Worm (Caenorhabditis elegans): Measurements from ENCODE around the gene nhr-204.

nhr-204 gene

DNA sequence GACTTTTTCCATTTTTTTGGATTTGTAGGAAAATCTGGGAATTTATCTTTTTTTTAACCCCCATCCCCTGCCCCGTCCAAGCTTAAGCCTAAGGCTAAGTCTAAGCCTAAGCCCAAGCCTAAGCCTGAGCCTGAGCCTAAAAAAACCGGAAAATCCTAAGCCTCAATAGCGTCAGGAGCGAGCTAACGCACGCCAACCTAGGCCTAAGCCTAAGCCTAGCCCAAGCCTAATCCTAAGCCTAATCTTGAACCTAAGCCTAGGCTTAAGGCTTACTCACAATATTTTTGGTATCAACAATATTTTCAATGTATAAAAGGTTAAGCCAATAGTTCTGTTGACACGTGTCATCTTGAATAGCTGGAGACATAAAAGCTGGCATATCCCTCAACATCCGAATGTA, 10.0 kb downstream of the nhr-204 start:
- TF ChIP-seq ceh-36 (tag; optimal IDR thresholded peaks at IDR 0.05) (peak; percentile 55), tbx-37 (GFP tag; conservative IDR thresholded peaks at IDR 0.05) (no peak)

DNA sequence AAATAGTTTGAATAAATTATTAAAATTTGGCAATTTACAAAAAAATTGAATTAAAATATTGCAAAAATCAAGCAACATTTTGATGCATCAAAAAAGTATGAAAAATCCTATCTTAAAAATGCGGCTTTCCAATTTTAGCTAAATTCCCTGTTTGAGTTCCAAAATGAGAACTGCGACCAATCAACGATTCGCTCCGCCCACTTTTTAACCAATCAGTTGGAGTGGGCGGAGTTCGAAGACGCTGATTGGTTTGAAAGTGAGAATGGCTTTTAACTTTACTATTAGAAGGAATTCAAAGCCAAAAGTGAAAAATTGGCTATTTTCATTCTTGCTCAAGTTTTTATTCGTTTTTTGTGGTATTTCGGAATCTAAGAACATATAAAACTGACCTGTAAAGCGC, 11.1 kb downstream of the nhr-204 start:
- TF ChIP-seq ets-7 (tag; optimal IDR thresholded peaks at IDR 0.05): no peak

DNA sequence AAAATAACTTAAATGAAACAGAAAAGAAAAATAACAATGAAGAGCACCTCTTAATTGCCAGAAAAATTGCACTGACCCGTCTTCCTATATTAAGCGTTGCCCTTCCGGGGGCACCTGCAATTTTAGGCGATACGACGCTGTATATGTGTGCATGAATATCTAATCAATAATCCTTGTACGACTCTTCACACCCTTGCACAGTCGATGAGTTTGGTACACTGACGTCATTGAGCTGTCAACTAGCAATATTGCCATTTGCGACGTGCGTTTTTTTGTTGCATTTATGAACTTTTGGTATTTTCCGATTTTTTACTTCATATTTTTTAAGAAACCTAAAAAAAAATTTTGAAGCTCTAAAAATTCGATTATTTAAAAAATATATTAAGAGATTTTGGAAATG, 12.5 kb downstream of the nhr-204 start, which contains the start of gene kin-34:
kin-34 (minus strand) TSS at position 101 of the 400 bp plus-strand sequence.
- no peak for TF ChIP-seq flt-1 (GFP tag; IDR thresholded peaks at IDR 0.05)
- no peak for TF ChIP-seq ets-7 (tag; optimal IDR thresholded peaks at IDR 0.05)

DNA sequence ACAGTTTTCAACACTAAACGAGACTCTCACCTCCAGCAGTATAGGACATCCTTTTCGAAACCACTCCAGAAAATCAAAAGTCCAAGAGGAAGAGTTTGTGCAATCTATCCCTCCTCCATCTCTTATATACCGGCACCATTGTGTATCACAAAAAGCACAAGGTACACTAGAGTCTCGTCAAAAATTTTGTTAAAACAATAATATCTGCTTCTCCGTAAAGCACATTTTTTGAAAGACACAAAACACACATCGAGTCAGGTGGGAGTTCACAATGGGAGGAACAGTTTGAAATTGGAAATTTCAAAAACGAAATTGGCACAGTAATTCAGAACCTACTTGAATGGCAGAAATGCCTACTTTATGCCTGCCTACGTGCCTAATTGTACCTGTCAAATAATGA, 16.1 kb downstream of the nhr-204 start, which contains the start of gene R02C2.7:
R02C2.7 (minus strand) TSS at position 101 of the 400 bp plus-strand sequence.
- no peak for TF ChIP-seq hnd-1 (tag; optimal IDR thresholded peaks at IDR 0.05)
- no peak for TF ChIP-seq B0310.2 (tag; optimal IDR thresholded peaks at IDR 0.05)
- TF ChIP-seq ama-1 (optimal IDR thresholded peaks at IDR 0.05): no peak

DNA sequence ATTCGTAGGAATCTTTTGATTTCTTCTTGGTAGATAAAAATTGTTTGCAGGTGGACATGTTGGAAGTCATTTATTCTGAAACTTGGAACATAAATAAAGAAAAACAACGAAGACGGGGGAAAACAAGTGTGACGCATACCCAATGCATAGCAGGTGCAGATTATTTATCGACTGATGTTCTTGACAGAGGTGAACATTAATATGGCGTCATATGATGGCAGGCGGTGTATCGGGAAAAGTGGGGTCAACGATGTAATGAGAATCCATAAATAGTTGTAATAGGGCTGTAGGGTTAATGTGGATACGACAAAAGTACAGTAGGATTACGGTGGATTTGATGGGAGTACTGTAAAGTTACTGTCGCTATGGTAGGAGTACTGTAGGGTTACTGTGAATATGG, 18.3 kb downstream of the nhr-204 start, which contains the start of gene txt-2:
txt-2 (minus strand) TSS at position 214 of the 400 bp plus-strand sequence.
- no peak for TF ChIP-seq hmbx-1 (tag; optimal IDR thresholded peaks at IDR 0.05)
- TF ChIP-seq aly-1 (tag; optimal IDR thresholded peaks at IDR 0.05): no peak
- no peak for TF ChIP-seq hmg-4 (GFP tag; optimal IDR thresholded peaks at IDR 0.05)
- no peak for TF ChIP-seq ets-7 (tag; optimal IDR thresholded peaks at IDR 0.05)
- TF ChIP-seq scrt-1 (GFP tag; IDR thresholded peaks at IDR 0.05): no peak
- TF ChIP-seq ama-1 (optimal IDR thresholded peaks at IDR 0.05): no peak
- TF ChIP-seq B0310.2 (tag; optimal IDR thresholded peaks at IDR 0.05): no peak
- TF ChIP-seq pes-1 (GFP tag; IDR thresholded peaks at IDR 0.05): no peak
- TF ChIP-seq ceh-13 (GFP tag; optimal IDR thresholded peaks at IDR 0.05): no peak

DNA sequence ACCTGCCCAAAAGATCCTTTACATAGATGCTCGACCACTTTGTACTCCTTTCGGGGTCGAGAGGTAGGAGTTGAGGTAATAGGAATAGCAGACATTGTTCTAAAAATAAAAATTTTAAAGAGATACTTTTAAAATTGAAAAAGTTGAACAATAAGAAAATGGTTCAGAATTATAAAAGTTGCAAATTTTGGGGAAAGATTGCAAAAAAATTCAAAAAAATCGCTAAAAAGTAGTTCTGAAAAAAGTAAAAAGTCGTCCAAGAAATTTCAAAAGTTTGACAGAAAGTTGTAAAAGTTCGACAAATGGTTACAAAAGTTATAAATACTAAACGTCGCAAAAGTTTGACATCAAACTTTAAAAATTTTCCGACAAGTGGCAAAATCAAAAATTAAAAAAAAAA, 20.5 kb downstream of the nhr-204 start, which contains the start of gene R02C2.1:
R02C2.1 (minus strand) TSS at position 101 of the 400 bp plus-strand sequence.
- TF ChIP-seq scrt-1 (GFP tag; IDR thresholded peaks at IDR 0.05): no peak
- TF ChIP-seq ets-7 (tag; optimal IDR thresholded peaks at IDR 0.05): no peak
- TF ChIP-seq hnd-1 (tag; optimal IDR thresholded peaks at IDR 0.05): no peak
- no peak for TF ChIP-seq sea-1 (GFP tag; conservative IDR thresholded peaks at IDR 0.05)
- no peak for TF ChIP-seq ama-1 (optimal IDR thresholded peaks at IDR 0.05)
- TF ChIP-seq tbx-11 (GFP tag; IDR thresholded peaks at IDR 0.05): no peak
- TF ChIP-seq tra-4 (tag; optimal IDR thresholded peaks at IDR 0.05): no peak
- no peak for TF ChIP-seq B0310.2 (tag; optimal IDR thresholded peaks at IDR 0.05)
- TF ChIP-seq tbx-37 (GFP tag; conservative IDR thresholded peaks at IDR 0.05): no peak
- no peak for TF ChIP-seq F13C5.2 (tag; optimal IDR thresholded peaks at IDR 0.05)

DNA sequence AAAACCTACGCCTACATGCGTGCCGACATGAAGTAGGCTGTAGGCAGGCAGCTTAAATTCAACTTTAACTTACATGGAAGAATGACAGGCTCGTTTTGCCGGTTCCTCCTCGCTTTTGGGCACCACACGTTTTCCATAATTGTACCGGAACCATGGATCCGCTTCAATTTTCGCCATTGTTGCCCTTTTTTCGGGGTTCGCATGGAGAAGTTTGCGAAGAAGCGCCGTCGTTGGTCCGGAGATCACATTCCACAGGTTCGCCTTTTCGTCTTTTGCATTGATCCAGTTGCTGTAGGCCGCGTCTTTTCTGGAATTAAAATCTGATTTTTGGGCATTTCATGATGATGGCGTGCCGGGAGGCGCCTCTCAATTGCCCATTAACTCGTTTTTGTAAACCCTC, 21.6 kb downstream of the nhr-204 start:
- TF ChIP-seq ets-7 (tag; optimal IDR thresholded peaks at IDR 0.05) (no peak), flt-1 (GFP tag; IDR thresholded peaks at IDR 0.05) (no peak), ama-1 (optimal IDR thresholded peaks at IDR 0.05) (no peak), sea-1 (GFP tag; conservative IDR thresholded peaks at IDR 0.05) (no peak), B0310.2 (tag; optimal IDR thresholded peaks at IDR 0.05) (no peak), tbx-37 (GFP tag; conservative IDR thresholded peaks at IDR 0.05) (no peak), tra-4 (tag; optimal IDR thresholded peaks at IDR 0.05) (no peak), hmg-4 (GFP tag; optimal IDR thresholded peaks at IDR 0.05) (no peak), scrt-1 (GFP tag; IDR thresholded peaks at IDR 0.05) (no peak), F13C5.2 (tag; optimal IDR thresholded peaks at IDR 0.05) (no peak)

DNA sequence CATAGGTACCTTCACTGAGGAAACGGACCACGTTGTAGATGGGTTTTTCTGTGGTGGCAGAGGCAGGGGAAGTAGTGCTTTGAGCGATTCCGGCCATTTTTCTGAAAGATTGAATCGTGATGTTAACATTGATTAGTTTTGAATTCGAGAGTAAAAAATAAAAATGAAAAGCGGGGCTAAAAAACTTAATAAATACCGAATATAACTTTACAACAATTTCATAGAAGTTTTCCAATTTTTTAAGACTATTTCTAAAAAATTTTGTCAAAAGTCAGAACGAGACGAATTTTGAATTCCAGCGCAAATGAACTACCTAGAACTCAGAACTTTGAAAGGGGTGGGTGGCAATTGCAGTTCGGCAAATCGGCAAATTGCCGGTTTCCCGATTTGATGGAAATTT, 24.1 kb downstream of the nhr-204 start, which contains the start of gene kin-33:
kin-33 (minus strand) TSS at position 101 of the 400 bp plus-strand sequence.
- no peak for TF ChIP-seq pes-1 (GFP tag; IDR thresholded peaks at IDR 0.05)
- TF ChIP-seq hmbx-1 (tag; optimal IDR thresholded peaks at IDR 0.05): no peak

DNA sequence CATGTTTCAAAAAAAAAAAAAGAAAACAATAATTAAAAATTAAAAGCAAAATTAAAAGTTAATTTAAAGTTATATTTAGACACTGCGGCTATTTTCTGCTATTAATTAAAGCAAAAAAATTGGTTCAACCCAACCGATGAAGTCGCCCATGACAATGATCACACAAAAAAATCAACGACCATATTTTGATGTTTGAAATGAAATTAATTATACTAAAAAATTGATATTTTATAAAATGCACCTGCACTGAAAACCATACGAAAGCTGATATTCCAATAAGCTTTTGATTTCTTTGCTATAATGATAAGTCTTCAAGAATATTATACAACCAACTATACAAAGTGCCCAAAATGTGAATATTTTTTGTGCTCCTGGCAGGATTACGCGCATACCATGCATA, 39.0 kb downstream of the nhr-204 start, which contains the start of gene srh-80:
srh-80 (plus strand) TSS at position 301 of the 400 bp plus-strand sequence.
- TF ChIP-seq ama-1 (optimal IDR thresholded peaks at IDR 0.05) (no peak), tbx-37 (GFP tag; conservative IDR thresholded peaks at IDR 0.05) (no peak), tbx-11 (GFP tag; IDR thresholded peaks at IDR 0.05) (no peak), sea-1 (GFP tag; conservative IDR thresholded peaks at IDR 0.05) (no peak), F13C5.2 (tag; optimal IDR thresholded peaks at IDR 0.05) (no peak), hmg-4 (GFP tag; optimal IDR thresholded peaks at IDR 0.05) (no peak), aly-1 (tag; optimal IDR thresholded peaks at IDR 0.05) (no peak), B0310.2 (tag; optimal IDR thresholded peaks at IDR 0.05) (no peak), ceh-13 (GFP tag; optimal IDR thresholded peaks at IDR 0.05) (no peak), ets-7 (tag; optimal IDR thresholded peaks at IDR 0.05) (no peak)

DNA sequence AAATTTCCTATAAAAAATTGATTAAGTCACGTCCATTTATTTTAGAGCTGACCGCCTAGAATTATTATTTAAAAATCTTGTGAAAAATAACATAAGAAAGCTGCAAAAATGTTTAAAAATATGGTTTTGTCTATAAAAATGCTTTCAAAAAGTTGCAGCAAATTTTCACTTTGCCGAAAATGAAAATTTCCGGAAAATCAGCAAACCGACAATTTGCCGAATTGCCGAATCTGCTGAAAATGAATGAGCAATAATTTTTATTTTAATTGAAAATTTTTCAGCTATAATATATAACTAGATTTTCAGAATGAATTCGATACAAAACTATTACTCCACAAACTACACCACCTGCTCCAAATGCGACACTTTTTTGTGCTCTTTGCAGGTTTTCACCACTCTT, 41.8 kb downstream of the nhr-204 start, which contains the start of gene srh-78:
srh-78 (plus strand) TSS at position 301 of the 400 bp plus-strand sequence.
- TF ChIP-seq ceh-36 (tag; optimal IDR thresholded peaks at IDR 0.05) (no peak), aly-1 (tag; optimal IDR thresholded peaks at IDR 0.05) (no peak), tbx-11 (GFP tag; IDR thresholded peaks at IDR 0.05) (no peak), ama-1 (optimal IDR thresholded peaks at IDR 0.05) (no peak), sea-1 (GFP tag; conservative IDR thresholded peaks at IDR 0.05) (no peak), hnd-1 (tag; optimal IDR thresholded peaks at IDR 0.05) (no peak), pes-1 (GFP tag; IDR thresholded peaks at IDR 0.05) (no peak), hmg-4 (GFP tag; optimal IDR thresholded peaks at IDR 0.05) (no peak), flt-1 (GFP tag; IDR thresholded peaks at IDR 0.05) (no peak), tra-4 (tag; optimal IDR thresholded peaks at IDR 0.05) (no peak), ceh-13 (GFP tag; optimal IDR thresholded peaks at IDR 0.05) (no peak), hmbx-1 (tag; optimal IDR thresholded peaks at IDR 0.05) (no peak), B0310.2 (tag; optimal IDR thresholded peaks at IDR 0.05) (no peak), tbx-37 (GFP tag; conservative IDR thresholded peaks at IDR 0.05) (no peak), ets-7 (tag; optimal IDR thresholded peaks at IDR 0.05) (no peak), scrt-1 (GFP tag; IDR thresholded peaks at IDR 0.05) (no peak)

All from whole organism, early embryonic.